Fruit fly (Drosophila melanogaster) whole organism, prepupa: ENCODE data around the gene kek6.

Experiments used
- Blimp-1 ChIP-seq: fragments of 200-800 bp; sonication (Bioruptor generic); optimal IDR thresholded peaks from 3 replicates; lab custom pipeline; 2017; ENCODE audit warnings: missing biosample characterization, missing genetic modification characterization, mild to moderate bottlenecking, moderate library complexity, missing genetic modification reagents
- CG10669 ChIP-seq: fragments of 200-800 bp; sonication (Bioruptor generic); optimal IDR thresholded peaks from 3 replicates; lab custom pipeline; 2018; ENCODE audit warnings: missing biosample characterization, mild to moderate bottlenecking, missing genetic modification characterization, moderate library complexity
- CG11294 ChIP-seq: fragments of 200-800 bp; sonication (Bioruptor generic); IDR thresholded peaks from 2 replicates; pipeline ENCODE4 v1.3.6; 2022; ENCODE audit warnings: missing biosample characterization, missing genetic modification characterization
- CG11902 ChIP-seq: fragments of 200-800 bp; sonication (Bioruptor generic); optimal IDR thresholded peaks from 3 replicates; lab custom pipeline; 2016; ENCODE audit warnings: missing biosample characterization, missing genetic modification characterization
- CG15336 ChIP-seq: fragments of 200-800 bp; sonication (Bioruptor generic); IDR thresholded peaks from 2 replicates; pipeline ENCODE4 v1.3.6; 2022; ENCODE audit warnings: missing biosample characterization, missing genetic modification characterization
- CG1621 ChIP-seq: fragments of 200-800 bp; sonication (Bioruptor generic); optimal IDR thresholded peaks from 3 replicates; lab custom pipeline; 2018; ENCODE audit warnings: missing biosample characterization, mild to moderate bottlenecking, missing genetic modification characterization
- CG16779 ChIP-seq: fragments of 200-800 bp; sonication (Bioruptor generic); optimal IDR thresholded peaks from 3 replicates; lab custom pipeline; 2017; ENCODE audit warnings: missing biosample characterization, mild to moderate bottlenecking, missing genetic modification characterization
- CG3032 ChIP-seq: fragments of 200-800 bp; optimal IDR thresholded peaks from 2 replicates; lab custom pipeline; 2019; ENCODE audit warnings: missing biosample characterization, mild to moderate bottlenecking, missing genetic modification characterization, moderate library complexity
- CG31627 ChIP-seq: fragments of 200-800 bp; sonication (Bioruptor generic); optimal IDR thresholded peaks from 3 replicates; lab custom pipeline; 2016; ENCODE audit warnings: missing biosample characterization, missing genetic modification characterization
- CG32006 ChIP-seq: fragments of 200-800 bp; sonication (Bioruptor generic); optimal IDR thresholded peaks from 3 replicates; lab custom pipeline; 2017; ENCODE audit warnings: missing biosample characterization, mild to moderate bottlenecking, missing genetic modification characterization
- CG34406 ChIP-seq: fragments of 200-800 bp; sonication (Bioruptor generic); optimal IDR thresholded peaks from 3 replicates; lab custom pipeline; 2016; ENCODE audit warnings: missing biosample characterization, missing genetic modification characterization
- CG4318 ChIP-seq: fragments of 200-800 bp; sonication (Bioruptor generic); optimal IDR thresholded peaks from 3 replicates; lab custom pipeline; 2017; ENCODE audit warnings: missing biosample characterization, mild to moderate bottlenecking, missing genetic modification characterization
- CG6276 ChIP-seq: fragments of 200-800 bp; sonication (Bioruptor generic); optimal IDR thresholded peaks from 2 replicates; lab custom pipeline; 2017; ENCODE audit warnings: missing biosample characterization, mild to moderate bottlenecking, missing genetic modification characterization
- CG6808 ChIP-seq: fragments of 200-800 bp; sonication (Bioruptor generic); optimal IDR thresholded peaks from 3 replicates; lab custom pipeline; 2017; ENCODE audit warnings: missing biosample characterization, missing genetic modification characterization, mild to moderate bottlenecking, moderate library complexity, missing genetic modification reagents
- CG6854 ChIP-seq: fragments of 200-800 bp; sonication (Bioruptor generic); optimal IDR thresholded peaks from 2 replicates; lab custom pipeline; 2017; ENCODE audit warnings: missing biosample characterization, mild to moderate bottlenecking, missing genetic modification characterization
- CG7368 ChIP-seq: fragments of 200-800 bp; sonication (Bioruptor generic); optimal IDR thresholded peaks from 3 replicates; lab custom pipeline; 2016; ENCODE audit warnings: missing biosample characterization, missing genetic modification characterization
- CG8119 ChIP-seq: fragments of 200-800 bp; sonication (Bioruptor generic); IDR thresholded peaks from 3 replicates; pipeline ENCODE4 v1.3.6; 2022; ENCODE audit warnings: missing biosample characterization, missing genetic modification characterization
- CG8319 ChIP-seq: fragments of 200-800 bp; sonication (Bioruptor generic); optimal IDR thresholded peaks from 3 replicates; lab custom pipeline; 2016; ENCODE audit warnings: missing biosample characterization, missing genetic modification characterization
- CG8632 ChIP-seq: fragments of 200-800 bp; sonication (Bioruptor generic); optimal IDR thresholded peaks from 3 replicates; lab custom pipeline; 2016; ENCODE audit warnings: missing biosample characterization, missing genetic modification characterization
- Eip75B ChIP-seq: fragments of 200-800 bp; sonication (Bioruptor generic); optimal IDR thresholded peaks from 3 replicates; lab custom pipeline; 2016; ENCODE audit warnings: missing biosample characterization, missing genetic modification characterization
- Eip78C ChIP-seq: fragments of 200-800 bp; sonication (Bioruptor generic); peaks from one replicate; lab custom pipeline; 2016; ENCODE audit warnings: missing biosample characterization, missing genetic modification characterization
- Eip93F ChIP-seq: fragments of 200-800 bp; sonication (Bioruptor generic); optimal IDR thresholded peaks from 2 replicates; lab custom pipeline; 2016; ENCODE audit warnings: missing biosample characterization, mild to moderate bottlenecking, missing genetic modification characterization
- Ets21C ChIP-seq: fragments of 200-800 bp; sonication (Bioruptor generic); optimal IDR thresholded peaks from 3 replicates; lab custom pipeline; 2016; ENCODE audit warnings: missing biosample characterization, missing genetic modification characterization
- Ets96B ChIP-seq: fragments of 200-800 bp; optimal IDR thresholded peaks from 2 replicates; lab custom pipeline; 2019; ENCODE audit warnings: missing biosample characterization, mild to moderate bottlenecking, missing genetic modification characterization, moderate library complexity
- Hr38 ChIP-seq: sonication (Bioruptor generic); optimal IDR thresholded peaks from 2 replicates; lab custom pipeline; 2016; ENCODE audit warnings: missing biosample characterization, missing genetic modification characterization
- Lpt ChIP-seq: fragments of 200-800 bp; sonication (Bioruptor generic); optimal IDR thresholded peaks from 3 replicates; lab custom pipeline; 2016; ENCODE audit warnings: missing biosample characterization, missing genetic modification characterization
- Met ChIP-seq: fragments of 200-800 bp; sonication (Bioruptor generic); optimal IDR thresholded peaks from 3 replicates; lab custom pipeline; 2016; ENCODE audit warnings: missing biosample characterization, missing genetic modification characterization
- OdsH ChIP-seq: fragments of 200-800 bp; sonication (Bioruptor generic); optimal IDR thresholded peaks from 3 replicates; lab custom pipeline; 2016; ENCODE audit warnings: missing biosample characterization, missing genetic modification characterization
- Smox ChIP-seq: fragments of 200-800 bp; sonication (Bioruptor generic); optimal IDR thresholded peaks from 3 replicates; lab custom pipeline; 2016; ENCODE audit warnings: missing biosample characterization, missing genetic modification characterization
- Sox102F ChIP-seq: fragments of 200-800 bp; sonication (Bioruptor generic); optimal IDR thresholded peaks from 2 replicates; lab custom pipeline; 2016; ENCODE audit warnings: missing biosample characterization, mild to moderate bottlenecking, missing genetic modification characterization
- Sox14 ChIP-seq: fragments of 200-800 bp; sonication (Bioruptor generic); optimal IDR thresholded peaks from 3 replicates; lab custom pipeline; 2016; ENCODE audit warnings: missing biosample characterization, missing genetic modification characterization
- Sox15 ChIP-seq: fragments of 200-800 bp; sonication (Bioruptor generic); optimal IDR thresholded peaks from 3 replicates; lab custom pipeline; 2016; ENCODE audit warnings: missing biosample characterization, missing genetic modification characterization
- achi ChIP-seq: fragments of 200-800 bp; sonication (Bioruptor generic); optimal IDR thresholded peaks from 3 replicates; lab custom pipeline; 2016; ENCODE audit warnings: missing biosample characterization, missing genetic modification characterization
- cyc ChIP-seq: fragments of 200-800 bp; sonication (Bioruptor generic); optimal IDR thresholded peaks from 3 replicates; lab custom pipeline; 2016; ENCODE audit warnings: missing biosample characterization, missing genetic modification characterization
- dac ChIP-seq: fragments of 200-800 bp; sonication (Bioruptor generic); optimal IDR thresholded peaks from 2 replicates; lab custom pipeline; 2017; ENCODE audit warnings: missing biosample characterization, mild to moderate bottlenecking, missing genetic modification characterization
- dsx ChIP-seq: fragments of 200-800 bp; optimal IDR thresholded peaks from 3 replicates; lab custom pipeline; 2019; ENCODE audit warnings: missing biosample characterization, mild to moderate bottlenecking, missing genetic modification characterization, moderate library complexity; ENCODE audit not compliant: poor library complexity, severe bottlenecking
- fd59A ChIP-seq: fragments of 200-800 bp; sonication (Bioruptor generic); optimal IDR thresholded peaks from 2 replicates; lab custom pipeline; 2017; ENCODE audit warnings: missing biosample characterization, mild to moderate bottlenecking, missing genetic modification characterization, missing genetic modification reagents
- fd85E ChIP-seq: fragments of 200-800 bp; sonication (Bioruptor generic); optimal IDR thresholded peaks from 3 replicates; lab custom pipeline; 2016; ENCODE audit warnings: missing biosample characterization, missing genetic modification characterization
- fkh ChIP-seq: fragments of 200-800 bp; sonication (Bioruptor generic); optimal IDR thresholded peaks from 3 replicates; lab custom pipeline; 2017; ENCODE audit warnings: missing biosample characterization, mild to moderate bottlenecking, missing genetic modification characterization, moderate library complexity
- net ChIP-seq: fragments of 200-800 bp; sonication (Bioruptor generic); optimal IDR thresholded peaks from 3 replicates; lab custom pipeline; 2016; ENCODE audit warnings: missing biosample characterization, missing genetic modification characterization
- pdm3 ChIP-seq: fragments of 200-800 bp; sonication (Bioruptor generic); optimal IDR thresholded peaks from 3 replicates; lab custom pipeline; 2016; ENCODE audit warnings: missing biosample characterization, missing genetic modification characterization
- salr ChIP-seq, 2 experiments: fragments of 200-800 bp; sonication (Bioruptor generic); optimal IDR thresholded peaks; 3 replicates each; lab custom pipeline; 2016 to 2018; ENCODE audit warnings: missing biosample characterization in 2 of 2, missing genetic modification characterization in 2 of 2, mild to moderate bottlenecking in 1 of 2
- ss ChIP-seq, 2 experiments: fragments of 200-800 bp; sonication (Bioruptor generic); optimal IDR thresholded peaks; 2 replicates in 1 of 2; 3 replicates in 1 of 2; lab custom pipeline; 2017 to 2018; ENCODE audit warnings: mild to moderate bottlenecking in 2 of 2, missing biosample characterization in 2 of 2, missing genetic modification characterization in 2 of 2, moderate library complexity in 1 of 2
- svp ChIP-seq: fragments of 200-800 bp; sonication (Bioruptor generic); peaks from one replicate; lab custom pipeline; 2016; ENCODE audit warnings: missing biosample characterization, missing genetic modification characterization
- topi ChIP-seq: fragments of 200-800 bp; sonication (Bioruptor generic); optimal IDR thresholded peaks from 3 replicates; lab custom pipeline; 2016; ENCODE audit warnings: missing biosample characterization, missing genetic modification characterization
- vri ChIP-seq: fragments of 200-800 bp; sonication (Bioruptor generic); optimal IDR thresholded peaks from 3 replicates; lab custom pipeline; 2016; ENCODE audit warnings: missing biosample characterization, mild to moderate bottlenecking, missing genetic modification characterization

The kek6 gene

dm6 chr3R:31686692-31687351, 64.9 kb downstream of the kek6 start (continued):
- TF ChIP-seq CG11902 = peak; percentile 94
- peak; percentile 77 to 91 for TF ChIP-seq ss (GFP tag; optimal IDR thresholded peaks at IDR 0.05; lab: Kevin White, UChicago)
- TF ChIP-seq Lpt = peak; percentile 83
- peak; percentile 99 for TF ChIP-seq svp
- TF ChIP-seq Ets96B (tag; lab: Kevin White, UChicago) = peak; percentile 86
- peak; percentile 89 for TF ChIP-seq CG32006 (GFP tag; lab: Kevin White, UChicago)
- peak; percentile 88 for TF ChIP-seq CG3032
- TF ChIP-seq CG6854 (GFP tag; lab: Kevin White, UChicago) = peak; percentile 96
- TF ChIP-seq Sox14 (GFP tag; lab: Kevin White, UChicago) = peak; percentile 96
- peak; percentile 81 for TF ChIP-seq vri (GFP tag; lab: Kevin White, UChicago)
- peak; percentile 96 for TF ChIP-seq Sox102F (GFP tag; lab: Kevin White, UChicago)
- peak; percentile 98 for TF ChIP-seq Eip78C (GFP tag; lab: Kevin White, UChicago)
- TF ChIP-seq dac (GFP tag; lab: Kevin White, UChicago) = peak; percentile 77
- TF ChIP-seq CG8319 = peak; percentile 91
- peak; percentile 96 for TF ChIP-seq Smox (GFP tag; lab: Kevin White, UChicago)
- TF ChIP-seq dsx (GFP tag; lab: Kevin White, UChicago) = peak; percentile 87
- peak; percentile 98 for TF ChIP-seq Met (GFP tag; lab: Kevin White, UChicago)
- peak; percentile 94 for TF ChIP-seq OdsH (GFP tag; lab: Kevin White, UChicago)
- TF ChIP-seq cyc (GFP tag; lab: Kevin White, UChicago) = peak; percentile 97
- peak; percentile 94 for TF ChIP-seq Ets21C
- peak; percentile 79 for TF ChIP-seq CG10669 (GFP tag; lab: Kevin White, UChicago)
- peak; percentile 75 for TF ChIP-seq fd85E
- TF ChIP-seq CG15336 (GFP tag; lab: Robert Waterston, UW) = peak; percentile 87
- TF ChIP-seq CG8119 (GFP tag; lab: Robert Waterston, UW) = peak; percentile 89
- TF ChIP-seq fd59A (GFP tag; lab: Kevin White, UChicago) = peak; percentile 86
- TF ChIP-seq CG31627 (GFP tag; lab: Kevin White, UChicago) = peak; percentile 97
- TF ChIP-seq Eip75B (GFP tag; lab: Kevin White, UChicago) = peak; percentile 94
- peak; percentile 92 for TF ChIP-seq achi
- TF ChIP-seq CG16779 (tag; lab: Kevin White, UChicago) = peak; percentile 77
- TF ChIP-seq Eip93F (GFP tag; lab: Kevin White, UChicago) = peak; percentile 96
- peak; percentile 86 for TF ChIP-seq CG1621
- peak; percentile 3 for TF ChIP-seq fkh
- peak; percentile 86 for TF ChIP-seq CG4318 (GFP tag; lab: Kevin White, UChicago)
- TF ChIP-seq CG6276 (GFP tag; lab: Kevin White, UChicago) = peak; percentile 82
- peak; percentile 88 for TF ChIP-seq CG7368 (GFP tag; lab: Kevin White, UChicago)
- peak; percentile 86 for TF ChIP-seq Blimp-1 (GFP tag; lab: Kevin White, UChicago)
- TF ChIP-seq net = peak; percentile 94

DNA sequence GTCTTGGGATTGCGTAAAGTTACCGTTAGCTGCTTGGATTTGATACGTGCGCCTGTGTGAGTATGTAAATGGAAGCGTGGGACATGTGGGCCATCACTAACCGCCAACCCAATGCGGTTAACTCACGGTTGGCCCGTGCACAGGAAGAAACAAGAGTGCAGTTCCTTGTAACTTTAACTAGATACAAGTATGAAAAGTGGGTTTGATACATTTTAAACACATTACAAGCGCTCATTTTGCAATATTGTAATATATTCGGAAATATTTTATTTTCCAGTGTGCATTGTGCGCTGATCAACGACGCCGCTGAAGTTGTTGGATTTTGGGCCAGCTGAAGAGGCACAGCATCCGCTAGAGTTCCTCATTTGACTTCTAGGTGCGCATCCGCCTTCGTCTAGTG, 65.8 kb downstream of the kek6 start:
- TF ChIP-seq CG1621 = no peak
- no peak for TF ChIP-seq CG8319
- TF ChIP-seq CG15336 (GFP tag; lab: Robert Waterston, UW) = peak; percentile 79
- TF ChIP-seq CG31627 (GFP tag; lab: Kevin White, UChicago) = peak; percentile 77
- no peak for TF ChIP-seq CG6808
- peak; percentile 48 for TF ChIP-seq achi
- peak; percentile 70 for TF ChIP-seq pdm3 (GFP tag; lab: Kevin White, UChicago)
- TF ChIP-seq CG34406 (GFP tag; lab: Kevin White, UChicago) = peak; percentile 53
- TF ChIP-seq salr (GFP tag; optimal IDR thresholded peaks at IDR 0.05; lab: Kevin White, UChicago) = peak in 1 of 2 experiments; percentile 38
- peak; percentile 1 for TF ChIP-seq Ets96B (tag; lab: Kevin White, UChicago)
- peak; percentile 8 for TF ChIP-seq CG6276 (GFP tag; lab: Kevin White, UChicago)
- peak; percentile 20 for TF ChIP-seq Sox15 (GFP tag; lab: Kevin White, UChicago)
- no peak for TF ChIP-seq fkh
- TF ChIP-seq CG10669 (GFP tag; lab: Kevin White, UChicago) = no peak
- TF ChIP-seq CG8632 (GFP tag; lab: Kevin White, UChicago) = peak; percentile 20
- TF ChIP-seq CG8119 (GFP tag; lab: Robert Waterston, UW) = peak; percentile 68
- TF ChIP-seq dsx (GFP tag; lab: Kevin White, UChicago) = peak; percentile 19
- TF ChIP-seq topi = peak; percentile 74
- peak; percentile 81 for TF ChIP-seq svp
- peak; percentile 42 for TF ChIP-seq CG11902
- peak; percentile 20 for TF ChIP-seq Lpt
- peak; percentile 18; the same call in 1 of the 2 replicates for TF ChIP-seq CG11294 (GFP tag; lab: Robert Waterston, UW)
- no peak for TF ChIP-seq Blimp-1 (GFP tag; lab: Kevin White, UChicago)
- TF ChIP-seq Hr38 (GFP tag; lab: Kevin White, UChicago) = no peak
- no peak for TF ChIP-seq fd85E
- TF ChIP-seq OdsH (GFP tag; lab: Kevin White, UChicago) = peak; percentile 79
- TF ChIP-seq CG6854 (GFP tag; lab: Kevin White, UChicago) = no peak
- peak; percentile 51 for TF ChIP-seq Ets21C
- peak; percentile 64 for TF ChIP-seq CG4318 (GFP tag; lab: Kevin White, UChicago)
- TF ChIP-seq Sox14 (GFP tag; lab: Kevin White, UChicago) = peak; percentile 72
